Fruit fly (Drosophila melanogaster): ENCODE results near the gene CG31141.

Gene CG31141

DNA sequence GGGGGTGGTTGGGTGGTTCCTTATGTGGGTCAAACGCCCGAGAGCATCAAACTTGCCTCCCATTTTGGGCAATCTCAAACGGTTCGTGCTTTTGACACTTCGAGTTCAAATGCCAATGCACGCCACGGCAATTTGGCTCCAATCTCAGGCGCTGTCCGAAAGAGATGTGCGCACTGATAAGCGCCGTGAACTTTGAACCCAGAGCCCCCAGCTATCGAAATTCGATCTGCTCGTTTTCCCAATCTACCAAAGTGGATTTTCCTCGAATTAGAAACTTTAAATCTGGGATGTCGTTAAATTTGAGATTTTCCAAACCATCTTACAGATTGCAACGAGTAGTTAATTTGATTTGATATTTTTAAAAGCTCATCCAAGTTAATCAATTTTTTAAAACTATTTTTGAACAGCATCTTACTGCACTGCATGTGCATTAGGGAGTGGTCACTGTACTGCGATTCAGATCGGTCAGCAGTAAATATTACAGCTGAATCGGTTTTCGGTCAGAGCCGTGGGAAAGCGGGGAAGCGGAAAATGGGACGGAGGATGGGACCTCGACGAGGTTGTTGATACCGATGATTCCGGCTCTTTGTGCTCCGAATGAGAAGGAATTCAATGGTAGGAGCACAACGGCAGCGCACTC, 38.9 kb upstream of the CG31141 start:
- TF ChIP-seq h (GFP tag; optimal IDR thresholded peaks at IDR 0.05) = no peak
- TF ChIP-seq tai (GFP tag; optimal IDR thresholded peaks at IDR 0.05) = no peak
- TF ChIP-seq Sp1 (GFP tag; optimal IDR thresholded peaks at IDR 0.05) = no peak
- no peak for TF ChIP-seq lola (GFP tag; optimal IDR thresholded peaks at IDR 0.05)
- peak; percentile 8 for TF ChIP-seq fru (GFP tag; optimal IDR thresholded peaks at IDR 0.05)
- no peak for TF ChIP-seq OdsH (GFP tag; optimal IDR thresholded peaks at IDR 0.05)
- no peak for TF ChIP-seq pan (optimal IDR thresholded peaks at IDR 0.05)
- no peak for TF ChIP-seq Mio (GFP tag; optimal IDR thresholded peaks at IDR 0.05)
- no peak for TF ChIP-seq ey (GFP tag; optimal IDR thresholded peaks at IDR 0.05)

dm6 chr3R:23885182-23885581, 37.9 kb upstream of the CG31141 start:
- TF ChIP-seq N (GFP tag; optimal IDR thresholded peaks at IDR 0.05) (no peak), Sp1 (GFP tag; optimal IDR thresholded peaks at IDR 0.05) (no peak), Rel (GFP tag; optimal IDR thresholded peaks at IDR 0.05) (no peak), Rel (tag; optimal IDR thresholded peaks at IDR 0.05) (peak; percentile 99), brk (GFP tag; optimal IDR thresholded peaks at IDR 0.05) (no peak)

DNA sequence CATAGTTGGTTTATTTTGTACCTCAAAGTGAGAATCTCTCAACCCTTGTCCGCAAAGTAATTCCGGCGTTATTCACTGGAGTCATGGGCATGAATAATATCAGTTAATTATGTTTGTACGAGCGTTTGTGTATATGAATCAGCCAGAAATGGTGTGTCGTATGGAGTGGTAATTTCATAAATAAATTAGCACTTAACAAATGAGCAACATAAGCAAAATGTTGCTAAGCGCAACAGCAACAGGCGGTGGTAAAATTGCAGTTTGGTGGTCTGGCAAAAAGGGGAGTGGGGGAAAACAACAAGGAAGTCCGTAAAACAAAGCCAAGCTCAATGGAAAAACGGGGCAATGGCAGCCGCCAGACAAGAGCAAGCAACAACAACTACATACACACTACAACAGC, 37.4 kb upstream of the CG31141 start:
- TF ChIP-seq HLH106 (tag; optimal IDR thresholded peaks at IDR 0.05) = no peak
- TF ChIP-seq ey (GFP tag; optimal IDR thresholded peaks at IDR 0.05) = no peak
- no peak for TF ChIP-seq CrebA (GFP tag; optimal IDR thresholded peaks at IDR 0.05; ENCODE audit: borderline replicate concordance)
- no peak for TF ChIP-seq usp (GFP tag; optimal IDR thresholded peaks at IDR 0.05)

DNA sequence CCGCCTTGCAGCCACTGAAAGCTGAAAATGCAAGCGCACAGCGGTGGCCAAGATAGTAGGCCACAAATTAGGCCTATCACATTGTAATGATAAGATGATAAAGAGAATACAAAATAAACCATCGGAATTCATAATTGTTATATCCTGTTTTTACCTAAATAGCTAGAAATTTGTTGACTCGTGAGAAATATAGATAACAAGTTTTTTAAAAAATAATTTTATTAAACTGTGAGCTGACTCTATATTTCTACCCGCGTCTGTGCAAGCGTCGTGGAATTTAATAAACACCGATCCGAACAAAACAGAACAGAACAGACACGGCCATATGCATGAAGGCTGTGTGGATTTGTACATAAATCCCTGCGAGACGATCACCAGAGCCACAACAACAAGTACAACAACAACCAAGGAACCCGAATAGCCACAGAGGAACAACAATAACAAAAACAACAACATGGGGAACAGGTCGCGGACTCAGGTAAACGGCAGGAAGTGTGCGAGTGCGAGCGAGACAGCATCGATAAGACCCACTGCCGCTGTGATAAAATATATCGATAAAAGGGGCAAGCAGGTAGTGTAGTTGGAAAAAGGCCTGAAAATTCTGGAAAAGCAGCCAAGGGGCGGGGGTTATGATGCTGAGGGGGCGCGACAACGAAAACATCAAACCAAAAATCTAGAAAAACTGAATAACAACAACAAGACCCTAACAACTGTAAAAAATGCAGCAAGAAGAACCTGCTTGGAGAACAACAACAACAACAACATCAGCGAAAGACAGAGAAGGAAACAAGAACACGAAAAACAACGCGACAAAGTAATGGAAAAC, 36.6 kb upstream of the CG31141 start:
- TF ChIP-seq h (GFP tag; optimal IDR thresholded peaks at IDR 0.05) (peak; percentile 96), dsf (GFP tag; optimal IDR thresholded peaks at IDR 0.05; ENCODE audit: borderline replicate concordance) (peak; percentile 53), pan (optimal IDR thresholded peaks at IDR 0.05) (no peak), brk (GFP tag; optimal IDR thresholded peaks at IDR 0.05) (peak; percentile 81), foxo (GFP tag; optimal IDR thresholded peaks at IDR 0.05) (peak; percentile 48 to 94), dmrt93B (GFP tag; optimal IDR thresholded peaks at IDR 0.05) (peak; percentile 88), CG32264 (GFP tag; optimal IDR thresholded peaks at IDR 0.05) (peak; percentile 84), Sp1 (GFP tag; optimal IDR thresholded peaks at IDR 0.05) (peak; percentile 95), CG9705 (GFP tag; optimal IDR thresholded peaks at IDR 0.05) (peak; percentile 87), HLH106 (tag; optimal IDR thresholded peaks at IDR 0.05) (peak; percentile 93), fru (GFP tag; optimal IDR thresholded peaks at IDR 0.05) (peak; percentile 96), N (GFP tag; optimal IDR thresholded peaks at IDR 0.05) (no peak), br (GFP tag; optimal IDR thresholded peaks at IDR 0.05) (peak; percentile 95), Myc (optimal IDR thresholded peaks at IDR 0.05) (no peak), GATAd (GFP tag; optimal IDR thresholded peaks at IDR 0.05) (no peak), Hr78 (GFP tag; optimal IDR thresholded peaks at IDR 0.05) (no peak), Dif (GFP tag; optimal IDR thresholded peaks at IDR 0.05; ENCODE audit: partially characterized antibody) (no peak), Vsx2 (GFP tag; optimal IDR thresholded peaks at IDR 0.05; ENCODE audit: partially characterized antibody) (peak; percentile 15), Hr83 (GFP tag; optimal IDR thresholded peaks at IDR 0.05; ENCODE audit: poor library complexity, severe bottlenecking) (no peak), woc (GFP tag; optimal IDR thresholded peaks at IDR 0.05) (peak; percentile 97), dl (GFP tag; optimal IDR thresholded peaks at IDR 0.05; ENCODE audit: insufficient read depth in 1 of 2, partially characterized antibody in 2 of 2) (peak in 1 of 2 experiments; percentile 29), Hnf4 (GFP tag; optimal IDR thresholded peaks at IDR 0.05) (peak; percentile 89), lola (GFP tag; optimal IDR thresholded peaks at IDR 0.05) (no peak), CrebA (GFP tag; optimal IDR thresholded peaks at IDR 0.05; ENCODE audit: borderline replicate concordance) (peak; percentile 80), Rel (GFP tag; optimal IDR thresholded peaks at IDR 0.05) (peak; percentile 81), Rel (tag; optimal IDR thresholded peaks at IDR 0.05) (peak; percentile 65), ey (GFP tag; optimal IDR thresholded peaks at IDR 0.05) (peak; percentile 94), Mio (GFP tag; optimal IDR thresholded peaks at IDR 0.05) (no peak), psq (GFP tag; optimal IDR thresholded peaks at IDR 0.05) (peak; percentile 91), sv (GFP tag; optimal IDR thresholded peaks at IDR 0.05) (peak; percentile 59), jim (GFP tag; optimal IDR thresholded peaks at IDR 0.05) (no peak), Abd-B (GFP tag; optimal IDR thresholded peaks at IDR 0.05) (no peak), tai (GFP tag; optimal IDR thresholded peaks at IDR 0.05) (peak; percentile 85), OdsH (GFP tag; optimal IDR thresholded peaks at IDR 0.05) (peak; percentile 96), usp (GFP tag; optimal IDR thresholded peaks at IDR 0.05) (no peak), rgr (GFP tag; optimal IDR thresholded peaks at IDR 0.05) (peak; percentile 95), sage (GFP tag; optimal IDR thresholded peaks at IDR 0.05) (peak; percentile 91), Dfd (GFP tag; optimal IDR thresholded peaks at IDR 0.05) (no peak), Jra (GFP tag; optimal IDR thresholded peaks at IDR 0.05) (peak; percentile 67)

Data from whole organism, wandering third instar larva.